Worm (Caenorhabditis elegans) whole organism, mixed stage, embryonic: ENCODE results near the gene hmp-1.

Experiments
- M03D4.4 ChIP-seq: sonication (generic microtip); optimal IDR thresholded peaks from 2 replicates; lab custom pipeline; 2017; ENCODE audit warnings: mild to moderate bottlenecking, missing genetic modification characterization, missing compliant biosample characterization
- blmp-1 ChIP-seq: fragments of 150-350 bp; optimal IDR thresholded peaks from 2 replicates; lab custom pipeline; 2014; ENCODE audit warnings: missing biosample characterization, missing genetic modification characterization
- ceh-39 ChIP-seq: fragments of 150-350 bp; optimal IDR thresholded peaks from 2 replicates; lab custom pipeline; 2014; ENCODE audit warnings: missing biosample characterization, missing genetic modification characterization
- ceh-43 ChIP-seq: fragments of 200-800 bp; sonication (Bioruptor generic); optimal IDR thresholded peaks from 2 replicates; lab custom pipeline; 2018; ENCODE audit warnings: mild to moderate bottlenecking, missing genetic modification characterization, moderate library complexity, missing compliant biosample characterization
- ceh-83 ChIP-seq: fragments of 200-800 bp; sonication (Bioruptor generic); optimal IDR thresholded peaks from 2 replicates; lab custom pipeline; 2018; ENCODE audit warnings: mild to moderate bottlenecking, missing genetic modification characterization, missing compliant biosample characterization
- ces-1 ChIP-seq: fragments of 150-350 bp; optimal IDR thresholded peaks from 2 replicates; lab custom pipeline; 2014; ENCODE audit warnings: missing biosample characterization, missing genetic modification reagents, missing genetic modification characterization
- cnd-1 ChIP-seq: fragments of 200-800 bp; sonication (Bioruptor generic); optimal IDR thresholded peaks from 2 replicates; lab custom pipeline; 2018; ENCODE audit warnings: mild to moderate bottlenecking, missing genetic modification characterization, missing compliant biosample characterization
- elt-1 ChIP-seq: sonication (generic microtip); optimal IDR thresholded peaks from 2 replicates; lab custom pipeline; 2017; ENCODE audit warnings: missing genetic modification characterization, mild to moderate bottlenecking, missing compliant biosample characterization, antibody characterized with exemption, moderate library complexity, borderline replicate concordance; ENCODE audit not compliant: insufficient read depth
- elt-3 ChIP-seq: fragments of 150-350 bp; optimal IDR thresholded peaks from 2 replicates; lab custom pipeline; 2014; ENCODE audit warnings: missing biosample characterization, missing genetic modification characterization
- flh-1 ChIP-seq: fragments of 200-800 bp; sonication (Bioruptor generic); optimal IDR thresholded peaks from 2 replicates; lab custom pipeline; 2018; ENCODE audit warnings: mild to moderate bottlenecking, missing genetic modification characterization, moderate library complexity, missing compliant biosample characterization
- ham-2 ChIP-seq: fragments of 200-800 bp; sonication (Bioruptor generic); optimal IDR thresholded peaks from 2 replicates; lab custom pipeline; 2018; ENCODE audit warnings: mild to moderate bottlenecking, missing genetic modification characterization, missing compliant biosample characterization
- hlh-1 ChIP-seq: fragments of 150-350 bp; optimal IDR thresholded peaks from 2 replicates; lab custom pipeline; 2014; ENCODE audit warnings: missing biosample characterization, missing genetic modification reagents, missing genetic modification characterization
- lin-13 ChIP-seq: fragments of 150-350 bp; optimal IDR thresholded peaks from 2 replicates; lab custom pipeline; 2014; ENCODE audit warnings: missing biosample characterization, missing genetic modification characterization
- lin-32 ChIP-seq: fragments of 200-800 bp; sonication (Bioruptor generic); optimal IDR thresholded peaks from 2 replicates; lab custom pipeline; 2018; ENCODE audit warnings: mild to moderate bottlenecking, missing genetic modification characterization, missing compliant biosample characterization
- lsy-2 ChIP-seq: fragments of 150-350 bp; optimal IDR thresholded peaks from 2 replicates; lab custom pipeline; 2014; ENCODE audit warnings: missing biosample characterization, missing genetic modification characterization
- mab-5 ChIP-seq: fragments of 150-350 bp; optimal IDR thresholded peaks from 2 replicates; lab custom pipeline; 2014; ENCODE audit warnings: missing biosample characterization, missing genetic modification characterization
- mep-1 ChIP-seq: fragments of 150-350 bp; optimal IDR thresholded peaks from 2 replicates; lab custom pipeline; 2017; ENCODE audit warnings: missing biosample characterization, missing genetic modification reagents, missing genetic modification characterization, inconsistent platforms
- mls-2 ChIP-seq: sonication (generic microtip); optimal IDR thresholded peaks from 2 replicates; lab custom pipeline; 2016; ENCODE audit warnings: mild to moderate bottlenecking, missing genetic modification characterization, moderate library complexity, missing compliant biosample characterization
- nhr-12 ChIP-seq: fragments of 150-350 bp; optimal IDR thresholded peaks from 2 replicates; lab custom pipeline; 2014; ENCODE audit warnings: missing biosample characterization, missing genetic modification characterization
- nhr-2 ChIP-seq: fragments of 150-350 bp; optimal IDR thresholded peaks from 2 replicates; lab custom pipeline; 2014; ENCODE audit warnings: missing biosample characterization, missing genetic modification characterization
- nhr-237 ChIP-seq: fragments of 150-350 bp; optimal IDR thresholded peaks from 2 replicates; lab custom pipeline; 2014; ENCODE audit warnings: missing biosample characterization, missing genetic modification characterization
- nhr-28 ChIP-seq: fragments of 150-350 bp; optimal IDR thresholded peaks from 2 replicates; lab custom pipeline; 2014; ENCODE audit warnings: missing biosample characterization, missing genetic modification characterization
- pha-4 ChIP-seq: fragments of 150-350 bp; optimal IDR thresholded peaks from 2 replicates; lab custom pipeline; 2018; ENCODE audit warnings: missing biosample characterization, missing genetic modification reagents, missing genetic modification characterization
- sem-2 ChIP-seq: fragments of 200-800 bp; sonication (Bioruptor generic); optimal IDR thresholded peaks from 2 replicates; lab custom pipeline; 2018; ENCODE audit warnings: mild to moderate bottlenecking, missing genetic modification characterization, missing compliant biosample characterization
- snpc-4 ChIP-seq: fragments of 150-350 bp; optimal IDR thresholded peaks from 2 replicates; lab custom pipeline; 2014; ENCODE audit warnings: missing biosample characterization, missing genetic modification characterization
- tbx-8 ChIP-seq: fragments of 200-800 bp; sonication (Bioruptor generic); optimal IDR thresholded peaks from 2 replicates; lab custom pipeline; 2018; ENCODE audit warnings: mild to moderate bottlenecking, missing genetic modification characterization, moderate library complexity, missing compliant biosample characterization
- unc-120 ChIP-seq: sonication (generic microtip); optimal IDR thresholded peaks from 2 replicates; lab custom pipeline; 2017; ENCODE audit warnings: missing genetic modification characterization, missing compliant biosample characterization; ENCODE audit not compliant: poor library complexity, severe bottlenecking
- unc-39 ChIP-seq: fragments of 150-350 bp; optimal IDR thresholded peaks from 2 replicates; lab custom pipeline; 2014; ENCODE audit warnings: missing biosample characterization, missing genetic modification characterization
- unc-62 ChIP-seq: fragments of 150-350 bp; optimal IDR thresholded peaks from 2 replicates; lab custom pipeline; 2014; ENCODE audit warnings: missing biosample characterization, missing genetic modification reagents, missing genetic modification characterization
- zip-8 ChIP-seq: fragments of 150-350 bp; optimal IDR thresholded peaks from 2 replicates; lab custom pipeline; 2014; ENCODE audit warnings: missing biosample characterization, missing genetic modification characterization
- ztf-11 ChIP-seq: fragments of 150-350 bp; optimal IDR thresholded peaks from 2 replicates; lab custom pipeline; 2014; ENCODE audit warnings: missing biosample characterization, missing genetic modification characterization

hmp-1 gene

DNA sequence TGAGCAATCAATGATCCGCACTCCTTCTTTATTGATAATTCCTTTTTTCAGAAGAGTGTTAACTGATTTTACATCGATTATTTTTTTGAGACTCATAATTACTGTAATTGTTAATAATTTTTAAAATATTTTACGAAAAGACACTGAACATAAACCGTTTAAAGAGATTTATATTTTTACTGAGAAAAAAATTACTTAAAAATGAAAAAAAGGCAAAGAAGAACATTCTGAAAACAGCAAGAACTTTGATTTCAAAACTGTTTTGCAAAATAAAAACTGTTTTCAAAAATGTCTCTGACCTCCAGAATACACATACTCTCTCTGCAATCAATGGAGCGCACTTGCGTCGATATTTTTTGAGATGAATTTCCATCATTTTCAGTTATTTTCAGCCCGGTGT lies 18.7 kb upstream of the hmp-1 start, which contains the start of the genes mpst-1 and D2023.6:
Gene mpst-1, minus strand, starts transcription at position 101 of the 400 bp plus-strand sequence.
Gene D2023.6, plus strand, starts transcription at position 388 of the 400 bp plus-strand sequence.
- no peak for TF ChIP-seq mab-5
- TF ChIP-seq tbx-8 (GFP tag; lab: Kevin White, UChicago) = no peak
- TF ChIP-seq ceh-43 (GFP tag; lab: Kevin White, UChicago) = no peak
- TF ChIP-seq lsy-2 = no peak
- no peak for TF ChIP-seq elt-3 (tag; lab: Kevin White, UChicago)
- TF ChIP-seq hlh-1 (tag; lab: Kevin White, UChicago) = no peak
- TF ChIP-seq snpc-4 (tag; lab: Kevin White, UChicago) = no peak
- no peak for TF ChIP-seq mep-1 (tag; lab: Kevin White, UChicago)
- no peak for TF ChIP-seq nhr-2
- no peak for TF ChIP-seq M03D4.4 (tag; lab: Kevin White, UChicago)
- no peak for TF ChIP-seq blmp-1 (tag; lab: Kevin White, UChicago)
- TF ChIP-seq mls-2 (tag; lab: Kevin White, UChicago) = no peak
- no peak for TF ChIP-seq unc-62 (GFP tag; lab: Kevin White, UChicago)
- no peak for TF ChIP-seq nhr-237
- no peak for TF ChIP-seq lin-32 (GFP tag; lab: Kevin White, UChicago)
- TF ChIP-seq nhr-28 (tag; lab: Kevin White, UChicago) = no peak

DNA sequence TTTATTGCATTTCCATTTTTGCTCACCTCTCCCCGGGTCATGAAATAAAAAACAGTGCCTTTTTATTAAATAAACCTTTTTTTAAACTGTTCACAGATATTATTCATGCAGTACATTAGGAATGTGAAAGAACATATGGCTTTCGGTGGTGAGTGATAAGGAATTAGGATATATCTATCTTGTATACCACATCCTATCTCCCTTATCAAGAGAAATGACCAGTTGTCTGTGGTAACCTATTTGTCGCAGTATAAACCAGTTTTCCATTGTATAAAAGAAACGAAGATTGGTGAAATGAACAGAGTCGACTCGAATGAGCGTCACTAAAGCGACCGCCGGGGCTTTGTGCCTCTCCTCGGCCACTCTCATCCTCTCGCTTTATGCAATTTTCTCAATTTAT lies 16.4 kb upstream of the hmp-1 start, which contains the start of gene col-158:
Gene col-158, plus strand, starts transcription at position 301 of the 400 bp plus-strand sequence.
- TF ChIP-seq ham-2 (GFP tag; lab: Kevin White, UChicago) = no peak
- TF ChIP-seq ztf-11 (tag; lab: Kevin White, UChicago) = no peak
- TF ChIP-seq cnd-1 = no peak
- TF ChIP-seq unc-39 = no peak
- no peak for TF ChIP-seq unc-62 (GFP tag; lab: Kevin White, UChicago)
- no peak for TF ChIP-seq blmp-1 (tag; lab: Kevin White, UChicago)
- TF ChIP-seq lsy-2 = no peak
- no peak for TF ChIP-seq snpc-4 (tag; lab: Kevin White, UChicago)
- no peak for TF ChIP-seq sem-2 (GFP tag; lab: Kevin White, UChicago)
- TF ChIP-seq mep-1 (tag; lab: Kevin White, UChicago) = no peak
- no peak for TF ChIP-seq ceh-43 (GFP tag; lab: Kevin White, UChicago)
- no peak for TF ChIP-seq ceh-83
- TF ChIP-seq elt-1 (tag; lab: Kevin White, UChicago) = no peak
- TF ChIP-seq zip-8 (tag; lab: Kevin White, UChicago) = no peak
- no peak for TF ChIP-seq nhr-237

DNA sequence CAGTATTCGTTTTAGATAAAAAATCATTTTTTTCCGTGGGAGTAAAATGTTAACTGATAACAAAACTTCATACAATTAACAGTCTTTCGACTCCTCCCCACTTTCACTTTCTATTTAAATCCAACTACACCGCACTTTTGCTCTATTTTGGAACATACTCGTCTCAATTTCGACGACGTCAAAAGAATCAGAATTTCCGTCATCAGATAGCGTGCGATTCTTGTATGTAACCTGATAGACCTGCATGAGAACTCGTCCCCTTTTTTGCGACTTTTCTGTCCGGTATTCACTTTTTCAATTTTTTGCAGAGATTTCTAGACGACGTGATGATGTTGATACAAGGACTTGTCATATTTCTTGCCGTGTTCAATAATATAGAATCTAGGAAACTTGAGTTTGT lies 12.4 kb upstream of the hmp-1 start, which contains the start of gene pho-8:
Gene pho-8, plus strand, starts transcription at position 301 of the 400 bp plus-strand sequence.
- no peak for TF ChIP-seq ceh-39 (tag; lab: Kevin White, UChicago)

DNA sequence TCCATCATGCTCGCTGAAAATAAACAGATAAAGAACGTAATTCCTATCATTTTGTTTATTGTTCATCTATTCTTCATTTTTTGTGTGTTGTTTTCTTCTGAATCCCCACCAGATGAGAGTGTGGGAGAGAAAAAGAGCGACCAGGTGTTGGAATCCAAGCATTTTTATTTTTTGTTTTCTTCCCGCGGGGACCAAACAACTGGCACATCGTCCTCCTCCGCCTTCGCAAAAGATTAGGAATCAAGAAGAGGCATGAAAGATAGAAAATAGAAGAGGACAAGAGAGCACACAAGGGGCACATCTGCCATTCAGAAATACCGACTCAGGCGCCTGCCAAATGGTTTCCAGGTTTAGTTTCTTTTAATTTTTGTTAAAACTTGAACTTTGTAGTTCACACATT lies 9.6 kb upstream of the hmp-1 start, which contains the start of gene R13H4.2:
Gene R13H4.2, plus strand, starts transcription at position 319 of the 400 bp plus-strand sequence.
- TF ChIP-seq hlh-1 (tag; lab: Kevin White, UChicago) (peak; percentile 44), ceh-43 (GFP tag; lab: Kevin White, UChicago) (no peak), unc-120 (tag; lab: Kevin White, UChicago) (peak; percentile 41), ces-1 (no peak)

DNA sequence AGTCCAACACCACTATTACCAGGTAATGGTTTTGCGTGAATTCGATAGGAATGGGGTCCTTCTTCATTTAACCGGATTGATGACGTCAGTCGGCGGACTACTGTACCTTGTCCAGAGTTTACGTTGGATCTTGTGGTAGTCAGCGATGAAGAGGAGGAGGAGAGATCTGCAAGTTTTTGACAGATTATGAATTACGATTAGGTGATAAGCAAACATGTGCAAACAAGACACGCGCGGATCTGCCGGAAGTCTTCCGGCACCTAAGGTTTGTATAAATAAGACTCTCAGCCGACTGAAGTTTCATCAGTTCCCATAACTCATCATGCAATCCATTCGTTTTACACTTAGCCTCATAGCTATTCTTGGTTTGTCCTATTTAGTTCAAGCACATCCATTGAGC lies 6.5 kb upstream of the hmp-1 start, which contains the start of gene idpb-5:
Gene idpb-5, plus strand, starts transcription at position 301 of the 400 bp plus-strand sequence.
- no peak for TF ChIP-seq lin-32 (GFP tag; lab: Kevin White, UChicago)

DNA sequence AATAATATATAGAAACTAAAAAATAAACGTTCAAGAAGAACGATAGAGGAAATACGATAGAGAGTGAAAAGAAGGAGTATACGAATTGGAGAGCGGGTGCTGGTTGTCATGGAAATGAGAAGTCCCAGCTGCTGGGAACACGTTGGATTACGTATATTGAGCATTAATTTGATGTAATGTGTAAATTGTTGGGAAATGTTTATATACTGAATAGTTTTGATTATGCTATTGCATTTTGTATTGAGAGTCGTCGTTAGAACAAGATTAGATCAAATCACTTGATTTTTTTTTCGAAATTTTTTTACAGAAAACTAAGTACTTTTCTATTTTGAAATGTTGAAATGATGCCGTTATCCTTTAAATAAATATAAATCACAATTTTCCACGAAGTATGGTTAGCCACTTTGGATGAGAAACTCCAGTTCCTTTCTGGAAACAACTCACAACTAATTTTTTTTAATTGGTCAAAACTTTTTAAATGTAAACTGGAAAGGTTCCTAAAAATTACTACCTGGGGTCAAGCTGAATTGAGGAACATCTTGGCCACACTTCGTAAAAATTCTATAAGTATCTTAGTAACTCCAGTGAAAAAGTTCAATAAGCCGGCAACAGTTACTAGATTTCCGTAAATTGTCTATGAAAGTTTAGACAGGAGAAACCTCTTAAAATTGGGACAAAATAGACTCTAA lies 1.8 kb upstream of the hmp-1 start, which contains the start of gene nphp-4:
Gene nphp-4, minus strand, starts transcription at position 51 of the 689 bp plus-strand sequence.
- TF ChIP-seq unc-39 (no peak), ceh-43 (GFP tag; lab: Kevin White, UChicago) (no peak), elt-1 (tag; lab: Kevin White, UChicago) (no peak), ztf-11 (tag; lab: Kevin White, UChicago) (no peak), lin-13 (no peak), elt-3 (tag; lab: Kevin White, UChicago) (no peak), M03D4.4 (tag; lab: Kevin White, UChicago) (no peak), ceh-39 (tag; lab: Kevin White, UChicago) (no peak), cnd-1 (no peak), nhr-2 (no peak), ham-2 (GFP tag; lab: Kevin White, UChicago) (no peak), pha-4 (no peak), flh-1 (GFP tag; lab: Kevin White, UChicago) (no peak), lsy-2 (no peak), nhr-12 (no peak)
